Fruit fly (Drosophila melanogaster) ovary, adult (tissue): ENCODE results near the gene CheB38c.

Source experiments
- CG17801 ChIP-seq: fragments of 200-800 bp; optimal IDR thresholded peaks from 2 replicates; lab custom pipeline; 2019; ENCODE audit warnings: missing biosample characterization, mild to moderate bottlenecking, missing genetic modification characterization, moderate library complexity; ENCODE audit not compliant: partially characterized antibody

Gene CheB38c

DNA sequence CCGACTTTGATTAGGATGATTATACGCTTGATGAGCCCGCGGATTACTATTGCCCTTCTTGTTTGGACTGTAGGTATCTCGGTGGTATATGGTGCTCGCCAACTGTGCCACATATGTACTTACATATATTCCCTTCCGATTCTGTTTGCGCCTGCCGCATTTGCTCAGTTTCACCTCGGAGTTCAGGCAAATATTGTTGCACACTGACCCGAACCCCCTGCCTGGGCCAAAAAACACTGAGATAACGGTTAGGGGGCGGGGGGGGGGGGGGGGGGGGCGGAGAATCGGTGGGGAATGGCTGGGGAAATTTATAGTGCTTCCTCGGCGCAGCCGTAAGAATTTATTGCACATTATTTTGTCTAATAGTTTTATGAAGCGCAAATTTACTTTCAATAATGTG lies 44.7 kb downstream of the CheB38c start:
- TF ChIP-seq CG17801 (GFP tag; lab: Kevin White, UChicago): no peak

DNA sequence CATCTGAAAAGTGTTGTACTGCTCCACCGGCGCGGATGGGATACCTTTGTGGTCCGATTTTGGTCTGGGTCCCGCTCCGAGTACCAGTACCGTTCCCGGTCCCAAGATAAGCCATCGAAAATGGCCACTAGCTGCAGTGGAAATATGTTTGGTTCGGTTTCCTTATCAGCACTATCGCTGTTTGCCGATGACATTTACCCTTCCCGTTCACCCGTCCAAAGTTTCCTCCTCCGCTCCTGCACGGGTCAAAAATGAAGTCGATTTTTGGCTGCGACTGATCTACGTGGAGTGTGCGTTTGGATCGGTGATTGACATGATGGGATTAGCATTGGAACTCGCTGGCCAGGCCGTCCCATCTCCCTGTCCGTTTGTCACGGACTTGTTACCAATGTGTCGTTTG lies 46.2 kb downstream of the CheB38c start:
- no peak for TF ChIP-seq CG17801 (GFP tag; lab: Kevin White, UChicago)

DNA sequence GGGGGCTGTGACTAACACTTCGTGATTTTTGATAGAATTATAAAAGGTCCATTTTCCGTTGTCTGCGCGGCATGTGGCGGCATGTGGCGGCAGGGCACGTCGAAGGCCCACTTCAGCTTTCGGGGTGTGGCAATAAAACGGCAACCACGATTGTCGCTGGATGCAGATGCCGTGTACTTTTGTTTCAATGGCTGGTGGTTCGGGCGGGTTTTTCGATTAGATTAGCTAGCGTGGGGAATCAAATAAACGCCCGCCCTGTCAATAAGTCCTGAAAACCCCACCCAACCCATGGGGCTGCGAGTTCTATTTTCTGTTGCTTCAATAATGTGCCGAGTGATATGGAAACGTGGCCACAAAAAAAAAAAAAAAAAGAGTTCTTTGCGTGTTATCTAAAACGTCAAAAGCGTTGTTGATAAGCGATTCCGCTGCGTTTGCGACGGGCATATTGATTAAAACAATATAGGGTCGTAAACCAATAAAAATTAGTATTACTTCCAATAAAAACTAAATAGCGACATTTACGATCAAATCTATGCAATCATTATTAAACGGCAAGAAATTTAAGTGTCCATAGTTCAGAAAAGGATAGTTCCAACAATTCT lies 47.1 kb downstream of the CheB38c start:
- peak; percentile 16 for TF ChIP-seq CG17801 (GFP tag; lab: Kevin White, UChicago)

DNA sequence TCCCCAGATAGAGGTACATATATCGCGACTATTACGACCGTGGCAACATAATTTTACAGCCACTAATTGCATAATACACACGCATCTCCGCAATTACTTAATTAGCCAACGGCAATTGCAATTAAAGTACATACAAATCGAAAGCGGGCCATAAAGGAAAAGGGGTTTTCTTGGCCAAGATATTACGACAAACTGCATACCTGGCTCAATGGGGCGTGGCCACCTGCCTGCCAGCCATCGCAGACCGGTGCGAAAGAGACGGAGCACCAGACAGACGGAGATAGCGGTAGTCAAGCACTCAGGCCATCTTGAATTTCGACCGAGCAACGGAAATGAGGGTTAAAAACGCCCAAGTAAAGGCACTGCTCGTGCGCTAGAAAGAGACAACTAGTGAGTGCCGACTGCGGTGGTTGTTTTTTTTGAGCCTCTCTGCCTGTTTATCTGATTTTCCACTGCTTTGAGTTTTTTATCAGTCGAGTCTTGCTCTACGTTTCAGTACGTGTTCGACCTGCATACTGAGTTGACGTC lies 50.4 kb downstream of the CheB38c start, which contains the start of gene cad:
cad (plus strand) TSS at position 490 of the 528 bp plus-strand sequence.
- TF ChIP-seq CG17801 (GFP tag; lab: Kevin White, UChicago): peak; percentile 10
